Fruit fly (Drosophila melanogaster) whole organism, embryonic: ENCODE data around the gene Plap.

Source experiments
- CG14965 ChIP-seq: fragments of 200-800 bp; sonication (Bioruptor generic); optimal IDR thresholded peaks from 2 replicates; lab custom pipeline; 2016; ENCODE audit warnings: missing biosample characterization, missing genetic modification characterization, borderline replicate concordance
- CG34422 ChIP-seq: fragments of 200-800 bp; sonication (Bioruptor generic); IDR thresholded peaks from 3 replicates; pipeline ENCODE4 v1.3.6; 2022; ENCODE audit warnings: missing biosample characterization, missing genetic modification characterization
- CG5180 ChIP-seq: fragments of 200-800 bp; sonication (Bioruptor generic); optimal IDR thresholded peaks from 3 replicates; lab custom pipeline; 2017; ENCODE audit warnings: missing biosample characterization, missing genetic modification characterization, mild to moderate bottlenecking, moderate library complexity, missing genetic modification reagents
- Dek ChIP-seq: fragments of 200-800 bp; sonication (Bioruptor generic); optimal IDR thresholded peaks from 3 replicates; lab custom pipeline; 2019; ENCODE audit warnings: missing biosample characterization, mild to moderate bottlenecking, missing genetic modification characterization, moderate library complexity
- Hr78 ChIP-seq, 2 experiments: fragments of 200-800 bp in 1 of 2; fragments of >200 bp in 1 of 2; sonication (Bioruptor generic) in 1 of 2; optimal IDR thresholded peaks; 2 replicates each; lab custom pipeline; 2017 to 2019; ENCODE audit warnings: missing biosample characterization in 2 of 2, missing genetic modification characterization in 2 of 2, mild to moderate bottlenecking in 1 of 2, moderate library complexity in 1 of 2
- Opbp ChIP-seq: fragments of 200-800 bp; sonication (Bioruptor generic); IDR thresholded peaks from 3 replicates; pipeline ENCODE4 v1.3.6; 2022; ENCODE audit warnings: missing biosample characterization, missing genetic modification characterization; ENCODE audit not compliant: partially characterized antibody
- grn ChIP-seq: fragments of 200-800 bp; sonication (Bioruptor generic); optimal IDR thresholded peaks from 3 replicates; lab custom pipeline; 2017; ENCODE audit warnings: missing biosample characterization, missing genetic modification characterization
- jigr1 ChIP-seq: fragments of 200-800 bp; sonication (Bioruptor generic); IDR thresholded peaks from 3 replicates; pipeline ENCODE4 v1.3.6; 2022; ENCODE audit warnings: missing biosample characterization, missing genetic modification characterization
- klu ChIP-seq: fragments of 200-800 bp; sonication (Bioruptor generic); IDR thresholded peaks from 2 replicates; pipeline ENCODE4 v1.3.6; 2022; ENCODE audit warnings: missing biosample characterization, missing genetic modification characterization
- lmd ChIP-seq: fragments of 200-800 bp; sonication (Bioruptor generic); IDR thresholded peaks from 2 replicates; pipeline ENCODE4 v1.3.6; 2022; ENCODE audit warnings: missing biosample characterization, missing genetic modification characterization
- peb ChIP-seq: fragments of 200-800 bp; sonication (Bioruptor generic); IDR thresholded peaks from 2 replicates; pipeline ENCODE4 v1.3.6; 2022; ENCODE audit warnings: missing biosample characterization, missing genetic modification characterization
- tx ChIP-seq: fragments of 200-800 bp; sonication (Bioruptor generic); optimal IDR thresholded peaks from 2 replicates; lab custom pipeline; 2016; ENCODE audit warnings: missing biosample characterization, missing genetic modification characterization
- unc-4 ChIP-seq: fragments of 200-800 bp; sonication (Bioruptor generic); IDR thresholded peaks from 2 replicates; pipeline ENCODE4 v1.3.6; 2022; ENCODE audit warnings: missing biosample characterization, missing genetic modification characterization; ENCODE audit not compliant: partially characterized antibody
- zfh1 ChIP-seq: fragments of 200-800 bp; sonication (Bioruptor generic); IDR thresholded peaks from 3 replicates; pipeline ENCODE4 v1.3.6; 2022; ENCODE audit warnings: missing biosample characterization, missing genetic modification characterization

dm6 chr2L:1124265-1124664, 45.9 kb downstream of the Plap start:
- TF ChIP-seq jigr1 (GFP tag; lab: Robert Waterston, UW) (no peak), unc-4 (no peak), grn (no peak), CG34422 (GFP tag; lab: Robert Waterston, UW) (no peak), peb (GFP tag; lab: Robert Waterston, UW) (no peak), Hr78 (GFP tag; optimal IDR thresholded peaks at IDR 0.05; lab: Kevin White, UChicago) (no peak), zfh1 (GFP tag; lab: Robert Waterston, UW) (no peak), tx (GFP tag; lab: Kevin White, UChicago) (no peak), CG5180 (GFP tag; lab: Kevin White, UChicago) (no peak), klu (GFP tag; lab: Robert Waterston, UW) (no peak), CG14965 (GFP tag; lab: Kevin White, UChicago) (no peak), Opbp (GFP tag; lab: Robert Waterston, UW) (no peak), Dek (tag; lab: Kevin White, UChicago) (no peak), lmd (no peak)
